Worm (Caenorhabditis elegans): ENCODE results near the gene pqn-8.
A peak's percentile ranks its signal among the peaks of the same experiment; 100 is the strongest.

Gene pqn-8

ce11 chrIII:9972192-9972811, 25.5 kb downstream of the pqn-8 start:
- no peak for TF ChIP-seq vab-15 (tag; optimal IDR thresholded peaks at IDR 0.05)
- no peak for TF ChIP-seq alr-1 (tag; optimal IDR thresholded peaks at IDR 0.05; ENCODE audit: borderline replicate concordance)
- peak; percentile 71 for TF ChIP-seq fkh-4 (tag; optimal IDR thresholded peaks at IDR 0.05; ENCODE audit: borderline replicate concordance)
- TF ChIP-seq nhr-85 (tag) = no peak
- TF ChIP-seq snpc-4 (tag; optimal IDR thresholded peaks at IDR 0.05) = no peak
- no peak for TF ChIP-seq isw-1 (GFP tag; IDR thresholded peaks at IDR 0.05)
- no peak for TF ChIP-seq mep-1 (tag; optimal IDR thresholded peaks at IDR 0.05)
- no peak for TF ChIP-seq pag-3 (tag; optimal IDR thresholded peaks at IDR 0.05; ENCODE audit: borderline replicate concordance, insufficient read depth)
- no peak for TF ChIP-seq rnt-1 (tag; optimal IDR thresholded peaks at IDR 0.05)
- no peak for TF ChIP-seq ztf-11 (tag; optimal IDR thresholded peaks at IDR 0.05)
- no peak for TF ChIP-seq C04F5.9 (tag; optimal IDR thresholded peaks at IDR 0.05)
- no peak for TF ChIP-seq ama-1 (optimal IDR thresholded peaks at IDR 0.05)
- no peak for TF ChIP-seq grh-1 (GFP tag; IDR thresholded peaks at IDR 0.05)
- TF ChIP-seq dpl-1 (GFP tag; optimal IDR thresholded peaks at IDR 0.05) = no peak
- no peak for TF ChIP-seq sptf-1 (tag; optimal IDR thresholded peaks at IDR 0.05)
- TF ChIP-seq fkh-8 (tag; optimal IDR thresholded peaks at IDR 0.05) = no peak
- peak; percentile 49 for TF ChIP-seq fkh-10 (GFP tag; optimal IDR thresholded peaks at IDR 0.05)
- TF ChIP-seq egl-27 (tag; optimal IDR thresholded peaks at IDR 0.05) = no peak
- TF ChIP-seq lir-3 (tag; optimal IDR thresholded peaks at IDR 0.05; ENCODE audit: poor library complexity) = no peak
- no peak for TF ChIP-seq nhr-28 (tag; optimal IDR thresholded peaks at IDR 0.05)
- peak; percentile 97 for TF ChIP-seq dsc-1 (tag; optimal IDR thresholded peaks at IDR 0.05)
- TF ChIP-seq C16A3.4 (tag; optimal IDR thresholded peaks at IDR 0.05) = no peak
- TF ChIP-seq ces-1 (GFP tag; optimal IDR thresholded peaks at IDR 0.05) = no peak
- no peak for TF ChIP-seq nhr-71 (tag; optimal IDR thresholded peaks at IDR 0.05)
- TF ChIP-seq unc-98 (GFP tag; IDR thresholded peaks at IDR 0.05) = no peak
- peak; percentile 24 for TF ChIP-seq lin-14 (GFP tag; optimal IDR thresholded peaks at IDR 0.05)
- no peak for TF ChIP-seq lin-15B (tag; optimal IDR thresholded peaks at IDR 0.05)
- no peak for TF ChIP-seq jun-1 (tag; optimal IDR thresholded peaks at IDR 0.05)
- TF ChIP-seq Y116A8C.19 (tag; optimal IDR thresholded peaks at IDR 0.05; ENCODE audit: borderline replicate concordance) = no peak
- no peak for TF ChIP-seq swsn-7 (tag; optimal IDR thresholded peaks at IDR 0.05)
- TF ChIP-seq nhr-19 (GFP tag; conservative IDR thresholded peaks at IDR 0.05) = no peak
- TF ChIP-seq nhr-77 (tag; optimal IDR thresholded peaks at IDR 0.05) = no peak
- TF ChIP-seq sox-4 (tag; optimal IDR thresholded peaks at IDR 0.05) = no peak
- TF ChIP-seq mdl-1 (tag; optimal IDR thresholded peaks at IDR 0.05) = no peak
- TF ChIP-seq ceh-82 (tag; optimal IDR thresholded peaks at IDR 0.05) = no peak
- no peak for TF ChIP-seq ztf-4 (tag; optimal IDR thresholded peaks at IDR 0.05)
- no peak for TF ChIP-seq egl-13 (tag; optimal IDR thresholded peaks at IDR 0.05)
- no peak for TF ChIP-seq unc-130 (tag; optimal IDR thresholded peaks at IDR 0.05)
- no peak for TF ChIP-seq tlp-1 (tag; optimal IDR thresholded peaks at IDR 0.05)
- TF ChIP-seq elt-2 (tag; optimal IDR thresholded peaks at IDR 0.05) = no peak
- no peak for TF ChIP-seq lin-13 (GFP tag; optimal IDR thresholded peaks at IDR 0.05)
- TF ChIP-seq fos-1 (tag; optimal IDR thresholded peaks at IDR 0.05) = no peak
- no peak for TF ChIP-seq nhr-47 (tag; optimal IDR thresholded peaks at IDR 0.05)
- no peak for TF ChIP-seq efl-1 (optimal IDR thresholded peaks at IDR 0.05)
- peak in 1 of 2 experiments; percentile 74 for TF ChIP-seq efl-1 (GFP tag; optimal IDR thresholded peaks at IDR 0.05 in 1 of 2)
